Worm (Caenorhabditis elegans): ENCODE measurements around the gene F59E12.9.

F59E12.9 gene

DNA sequence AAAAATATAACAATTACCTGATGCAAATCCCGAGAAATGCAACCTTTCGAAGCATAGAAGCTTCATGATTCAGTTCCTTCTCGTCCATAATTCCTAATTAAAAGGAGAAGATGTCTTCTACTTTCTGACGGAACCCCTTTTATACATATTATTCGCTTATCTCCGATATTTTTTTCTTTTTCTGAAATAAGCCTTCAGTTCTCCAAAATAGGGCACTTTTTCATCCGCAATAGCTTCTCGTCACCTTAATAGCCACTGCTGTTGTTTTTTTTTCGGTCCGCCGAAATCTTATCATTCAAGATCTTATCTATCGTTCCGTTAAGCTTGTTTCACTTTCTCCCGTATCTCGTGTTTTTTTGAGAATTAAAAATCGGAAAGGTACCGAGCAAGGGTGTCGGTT, 5.5 kb upstream of the F59E12.9 start, which contains the start of gene bli-2:
Gene bli-2 (minus strand): TSS at position 101 of the 400 bp plus-strand sequence.
- TF ChIP-seq sem-2 (GFP tag; optimal IDR thresholded peaks at IDR 0.05) (no peak), nhr-76 (tag; optimal IDR thresholded peaks at IDR 0.05) (no peak), snpc-4 (tag; optimal IDR thresholded peaks at IDR 0.05) (no peak), ceh-39 (tag; optimal IDR thresholded peaks at IDR 0.05) (no peak), drap-1 (GFP tag; optimal IDR thresholded peaks at IDR 0.05) (no peak), ceh-43 (GFP tag; optimal IDR thresholded peaks at IDR 0.05) (no peak)

DNA sequence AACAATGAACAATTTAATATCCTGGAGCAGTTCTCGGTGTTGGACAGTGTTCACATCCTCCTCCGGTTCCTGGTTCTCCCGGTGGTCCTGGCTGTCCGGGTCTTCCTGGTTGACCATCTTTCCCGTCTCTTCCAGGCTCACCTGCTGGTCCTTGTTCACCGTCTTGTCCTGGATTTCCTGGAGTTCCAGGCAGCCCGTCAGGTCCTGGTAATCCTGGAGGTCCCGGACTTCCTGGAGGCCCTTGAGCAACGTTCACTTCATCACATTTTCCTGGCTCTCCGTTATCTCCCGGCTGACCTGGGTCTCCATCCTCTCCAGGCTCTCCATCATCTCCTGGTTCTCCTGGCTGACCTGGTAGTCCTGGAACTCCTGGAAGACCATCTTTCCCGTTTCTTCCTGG, 4.6 kb upstream of the F59E12.9 start:
- TF ChIP-seq ceh-43 (GFP tag; optimal IDR thresholded peaks at IDR 0.05) (no peak), M03D4.4 (tag; optimal IDR thresholded peaks at IDR 0.05) (no peak), cnd-1 (tag; optimal IDR thresholded peaks at IDR 0.05) (no peak), elt-1 (tag; optimal IDR thresholded peaks at IDR 0.05; ENCODE audit: borderline replicate concordance, insufficient read depth) (no peak), unc-120 (tag; optimal IDR thresholded peaks at IDR 0.05; ENCODE audit: poor library complexity, severe bottlenecking) (no peak), ztf-11 (tag; optimal IDR thresholded peaks at IDR 0.05) (no peak), nhr-237 (tag; optimal IDR thresholded peaks at IDR 0.05) (no peak), nhr-28 (tag; optimal IDR thresholded peaks at IDR 0.05) (no peak), nhr-2 (tag; optimal IDR thresholded peaks at IDR 0.05) (no peak), pha-4 (tag; optimal IDR thresholded peaks at IDR 0.05) (no peak)

DNA sequence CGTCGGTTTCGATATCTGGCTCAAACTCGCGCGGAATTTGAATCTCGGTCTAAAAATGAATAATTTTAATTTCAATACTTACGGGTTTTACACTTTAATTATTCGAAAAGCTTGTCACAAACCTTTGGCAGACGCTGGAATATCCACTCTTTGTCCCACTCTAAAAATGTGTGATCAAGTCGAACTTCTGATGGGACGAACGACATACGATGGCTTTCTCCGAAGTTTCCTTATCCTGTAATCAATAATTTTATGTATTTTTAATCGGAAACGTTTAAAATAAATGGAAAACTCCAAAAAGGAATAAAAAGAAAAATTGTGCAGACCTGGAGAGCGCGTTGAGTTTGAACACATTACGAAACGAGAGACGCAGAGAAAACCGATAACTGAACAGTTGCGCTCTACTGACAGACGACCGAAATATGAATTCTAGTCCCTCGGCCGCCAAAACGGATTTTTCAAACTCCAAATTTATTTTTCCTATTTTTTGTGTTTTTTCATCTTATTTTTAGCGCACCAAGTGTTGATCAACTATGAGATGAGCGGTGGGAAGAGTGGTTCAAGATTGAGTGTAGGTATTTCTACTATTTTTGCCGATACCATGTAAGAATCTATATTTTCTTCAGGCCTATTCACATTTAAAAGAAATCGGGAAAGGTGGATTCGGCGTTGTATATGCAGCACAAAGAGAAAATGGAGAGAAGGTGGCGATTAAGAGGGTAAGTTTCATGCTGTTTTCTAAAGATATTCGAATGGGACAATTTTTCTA, 2.6 kb upstream of the F59E12.9 start, which contains the start of the genes sam-4, F59E12.17 and zyg-1:
Gene sam-4 (minus strand): TSS at position 51 of the 769 bp plus-strand sequence.
Gene F59E12.17 (minus strand): TSS at position 235 of the 769 bp plus-strand sequence.
Gene zyg-1 (plus strand): TSS at position 513 of the 769 bp plus-strand sequence.
- TF ChIP-seq ceh-39 (tag; optimal IDR thresholded peaks at IDR 0.05) (peak; percentile 96), pha-4 (tag; optimal IDR thresholded peaks at IDR 0.05) (peak; percentile 28), ces-1 (GFP tag; optimal IDR thresholded peaks at IDR 0.05) (no peak), mep-1 (tag; optimal IDR thresholded peaks at IDR 0.05) (peak; percentile 88), nhr-237 (tag; optimal IDR thresholded peaks at IDR 0.05) (peak; percentile 40), nhr-2 (tag; optimal IDR thresholded peaks at IDR 0.05) (peak; percentile 23), unc-62 (GFP tag; optimal IDR thresholded peaks at IDR 0.05) (peak; percentile 1), ceh-43 (GFP tag; optimal IDR thresholded peaks at IDR 0.05) (no peak), lin-13 (tag; optimal IDR thresholded peaks at IDR 0.05) (peak; percentile 6), hlh-1 (tag; optimal IDR thresholded peaks at IDR 0.05) (peak; percentile 76), lsy-2 (tag; optimal IDR thresholded peaks at IDR 0.05) (peak; percentile 80), flh-1 (GFP tag; optimal IDR thresholded peaks at IDR 0.05) (no peak), sptf-1 (tag; optimal IDR thresholded peaks at IDR 0.05) (peak; percentile 32)

DNA sequence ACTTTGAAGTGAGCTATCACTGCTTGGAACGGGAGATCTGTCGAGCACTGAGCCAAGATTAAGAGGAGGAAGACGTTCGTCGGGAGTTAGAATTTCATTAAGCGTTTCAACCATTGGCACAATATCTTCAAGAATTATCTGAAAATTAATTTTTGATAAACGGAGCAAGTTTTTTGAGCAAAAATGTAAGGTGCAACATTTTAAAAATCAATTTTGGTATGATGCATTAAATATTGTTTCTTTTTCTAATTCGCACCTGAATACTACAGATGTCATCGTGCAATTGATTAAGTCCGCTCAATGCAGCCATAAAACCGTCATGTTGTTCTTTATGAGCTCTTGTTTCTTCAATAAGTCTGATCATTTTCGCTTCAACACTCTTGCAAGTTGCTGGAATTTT, 1.4 kb upstream of the F59E12.9 start, which contains the start of gene ddl-1:
Gene ddl-1 (minus strand): TSS at position 101 of the 400 bp plus-strand sequence.
- TF ChIP-seq sem-2 (GFP tag; optimal IDR thresholded peaks at IDR 0.05) (no peak), flh-1 (GFP tag; optimal IDR thresholded peaks at IDR 0.05) (no peak), unc-62 (GFP tag; optimal IDR thresholded peaks at IDR 0.05) (no peak), lsy-2 (tag; optimal IDR thresholded peaks at IDR 0.05) (no peak)

DNA sequence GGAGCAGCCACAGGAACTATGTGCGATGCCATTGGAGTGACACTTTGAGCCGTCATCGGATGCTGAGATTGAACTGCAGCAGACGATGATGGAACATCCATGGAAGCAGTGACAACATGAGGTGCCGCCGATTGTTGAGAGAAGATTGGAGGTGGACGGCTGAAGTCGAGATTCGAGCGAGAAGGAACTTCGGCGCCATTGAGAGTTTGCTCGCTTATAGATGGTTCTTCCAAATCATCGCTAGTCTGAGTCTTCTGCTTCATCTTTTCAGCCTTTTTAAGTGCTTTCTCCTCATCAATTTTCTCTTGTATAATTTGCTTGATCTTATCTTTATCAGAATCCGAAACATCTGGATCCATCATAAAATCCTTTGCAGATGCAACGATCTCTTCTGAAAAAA, 4.7 kb downstream of the F59E12.9 start:
- TF ChIP-seq elt-3 (tag; optimal IDR thresholded peaks at IDR 0.05) (no peak), unc-62 (GFP tag; optimal IDR thresholded peaks at IDR 0.05) (no peak), ham-2 (GFP tag; optimal IDR thresholded peaks at IDR 0.05) (no peak), blmp-1 (tag; optimal IDR thresholded peaks at IDR 0.05) (no peak), mep-1 (tag; optimal IDR thresholded peaks at IDR 0.05) (no peak), mab-5 (tag; optimal IDR thresholded peaks at IDR 0.05) (no peak), snpc-4 (tag; optimal IDR thresholded peaks at IDR 0.05) (no peak), ztf-11 (tag; optimal IDR thresholded peaks at IDR 0.05) (no peak), hlh-1 (tag; optimal IDR thresholded peaks at IDR 0.05) (no peak), ceh-83 (GFP tag; optimal IDR thresholded peaks at IDR 0.05) (no peak), pha-4 (tag; optimal IDR thresholded peaks at IDR 0.05) (no peak), nhr-76 (tag; optimal IDR thresholded peaks at IDR 0.05) (no peak), unc-39 (tag; optimal IDR thresholded peaks at IDR 0.05) (no peak), zip-8 (tag; optimal IDR thresholded peaks at IDR 0.05) (no peak), drap-1 (GFP tag; optimal IDR thresholded peaks at IDR 0.05) (no peak), sptf-1 (tag; optimal IDR thresholded peaks at IDR 0.05) (no peak), lin-13 (tag; optimal IDR thresholded peaks at IDR 0.05) (no peak), nhr-2 (tag; optimal IDR thresholded peaks at IDR 0.05) (no peak)

All from whole organism, mixed stage, embryonic.